Worm (Caenorhabditis elegans) whole organism, late embryonic: ENCODE data around the gene T26A8.3.

Experiments
- ceh-31 ChIP-seq: sonication (generic microtip); optimal IDR thresholded peaks from 2 replicates; lab custom pipeline; 2016; ENCODE audit warnings: missing genetic modification characterization, missing compliant biosample characterization
- elt-2 ChIP-seq: sonication (generic microtip); optimal IDR thresholded peaks from 2 replicates; lab custom pipeline; 2016; ENCODE audit warnings: missing genetic modification reagents, missing genetic modification characterization, missing compliant biosample characterization
- madf-2 ChIP-seq: sonication (generic microtip); optimal IDR thresholded peaks from 2 replicates; lab custom pipeline; 2017; ENCODE audit warnings: missing genetic modification characterization, missing compliant biosample characterization
- nhr-11 ChIP-seq: fragments of 150-350 bp; optimal IDR thresholded peaks from 2 replicates; lab custom pipeline; 2014; ENCODE audit warnings: missing biosample characterization, missing genetic modification characterization
- pqm-1 ChIP-seq: sonication (generic microtip); optimal IDR thresholded peaks from 2 replicates; lab custom pipeline; 2016; ENCODE audit warnings: missing genetic modification characterization, missing compliant biosample characterization

DNA sequence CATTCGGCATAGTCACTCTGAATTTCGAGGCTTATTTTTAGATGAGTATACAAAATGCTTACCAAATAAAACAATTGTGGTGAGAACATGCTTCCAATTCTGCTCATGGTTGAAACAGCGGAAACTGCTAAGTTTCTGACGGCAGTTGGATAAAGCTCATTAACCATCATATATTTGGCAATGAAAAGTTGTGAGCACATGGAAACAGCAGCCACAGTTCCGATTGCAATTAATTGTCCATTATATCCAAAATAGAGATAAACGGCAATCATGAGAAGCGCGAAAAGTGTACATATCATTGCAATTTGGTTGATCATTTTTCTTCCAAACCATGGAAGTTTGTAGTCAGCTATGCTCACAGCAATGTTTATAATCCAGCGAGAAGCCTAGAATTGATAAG, 34.7 kb upstream of the T26A8.3 start:
- TF ChIP-seq madf-2 (tag; lab: Kevin White, UChicago) (no peak), ceh-31 (tag; lab: Kevin White, UChicago) (no peak), elt-2 (tag; lab: Kevin White, UChicago) (no peak), nhr-11 (no peak), pqm-1 (tag; lab: Kevin White, UChicago) (no peak)
